Worm (Caenorhabditis elegans): Measurements from ENCODE around the gene T20B12.4.

- no peak for TF ChIP-seq flt-1 (GFP tag; IDR thresholded peaks at IDR 0.05)
- TF ChIP-seq med-1 (GFP tag; optimal IDR thresholded peaks at IDR 0.05; ENCODE audit: insufficient read depth), result no peak
- no peak for TF ChIP-seq T22C8.4 (GFP tag; IDR thresholded peaks at IDR 0.05)
- no peak for TF ChIP-seq ref-1 (GFP tag; conservative IDR thresholded peaks at IDR 0.05)
Observed at ce11 chrIII:7357356-7357755, 10.2 kb upstream of the T20B12.4 start, which contains the start of gene F08F8.10.

All from whole organism, midembryonic.